Worm (Caenorhabditis elegans): ENCODE results near the gene rbg-3.

DNA sequence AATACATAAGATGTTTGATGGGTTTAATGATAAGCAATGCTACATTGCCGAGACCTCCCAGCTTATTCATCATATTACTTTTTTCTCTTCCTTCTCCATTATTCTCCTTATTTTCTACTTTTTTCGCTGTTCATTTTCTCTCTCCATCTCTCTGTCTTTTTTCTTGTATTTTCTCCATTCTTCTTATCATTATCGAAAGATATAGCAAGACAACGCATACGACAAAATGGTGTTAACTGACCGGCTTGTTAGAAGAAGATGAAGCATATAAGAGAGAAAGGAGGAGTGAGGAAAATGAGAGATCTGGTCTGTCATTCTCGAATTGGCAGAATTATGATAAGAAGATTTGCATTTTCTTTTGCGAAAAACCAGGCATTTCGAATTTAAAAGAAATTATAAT, 12.6 kb downstream of the rbg-3 start:
- TF ChIP-seq dao-5 (tag; optimal IDR thresholded peaks at IDR 0.05) = no peak
- no peak for TF ChIP-seq W03F9.2 (tag; optimal IDR thresholded peaks at IDR 0.05)
- no peak for TF ChIP-seq him-1 (tag; optimal IDR thresholded peaks at IDR 0.05)
